Worm (Caenorhabditis elegans) whole organism, young adult: ENCODE results near the gene mig-2.

Source experiments
- B0019.2 ChIP-seq: fragments of 200-800 bp; sonication (Bioruptor generic); conservative IDR thresholded peaks from 2 replicates; pipeline ENCODE4 v1.3.6; 2022; ENCODE audit warnings: missing genetic modification reagents, missing genetic modification characterization, missing compliant biosample characterization
- F33H1.4 ChIP-seq: fragments of 200-800 bp; sonication (Bioruptor generic); IDR thresholded peaks from 2 replicates; pipeline ENCODE4 v1.3.6; 2022; ENCODE audit warnings: missing genetic modification reagents, missing genetic modification characterization, missing compliant biosample characterization
- F39B2.1 ChIP-seq: fragments of 200-800 bp; sonication (Bioruptor generic); IDR thresholded peaks from 2 replicates; pipeline ENCODE4 v1.3.6; 2022; ENCODE audit warnings: missing genetic modification reagents, missing genetic modification characterization, missing compliant biosample characterization
- K11D2.4 ChIP-seq: fragments of 200-800 bp; sonication (Bioruptor generic); IDR thresholded peaks from 2 replicates; pipeline ENCODE4 v1.3.6; 2022; ENCODE audit warnings: missing genetic modification reagents, missing genetic modification characterization, missing compliant biosample characterization
- K12H6.12 ChIP-seq: fragments of 200-800 bp; sonication (Bioruptor generic); optimal IDR thresholded peaks from 2 replicates; lab custom pipeline; 2018; ENCODE audit warnings: mild to moderate bottlenecking, missing genetic modification characterization, missing compliant biosample characterization
- Y67H2A.10 ChIP-seq: fragments of 200-800 bp; sonication (Bioruptor generic); conservative IDR thresholded peaks from 2 replicates; pipeline ENCODE4 v1.3.6; 2022; ENCODE audit warnings: missing genetic modification reagents, missing genetic modification characterization, missing compliant biosample characterization
- ZK185.1 ChIP-seq: sonication (generic microtip); optimal IDR thresholded peaks from 2 replicates; lab custom pipeline; 2016; ENCODE audit warnings: mild to moderate bottlenecking, missing genetic modification characterization, missing compliant biosample characterization; ENCODE audit not compliant: poor library complexity, severe bottlenecking
- attf-3 ChIP-seq: fragments of 200-800 bp; sonication (Bioruptor generic); conservative IDR thresholded peaks from 2 replicates; pipeline ENCODE4 v1.3.6; 2022; ENCODE audit warnings: missing genetic modification reagents, missing genetic modification characterization, missing compliant biosample characterization
- attf-5 ChIP-seq: fragments of 200-800 bp; sonication (Bioruptor generic); optimal IDR thresholded peaks from 2 replicates; lab custom pipeline; 2018; ENCODE audit warnings: mild to moderate bottlenecking, missing genetic modification characterization, missing compliant biosample characterization
- ceh-27 ChIP-seq: fragments of 200-800 bp; sonication (Bioruptor generic); optimal IDR thresholded peaks from 2 replicates; lab custom pipeline; 2018; ENCODE audit warnings: mild to moderate bottlenecking, missing genetic modification characterization, moderate library complexity, missing compliant biosample characterization
- ceh-79 ChIP-seq: sonication (generic microtip); optimal IDR thresholded peaks from 2 replicates; lab custom pipeline; 2017; ENCODE audit warnings: mild to moderate bottlenecking, missing genetic modification characterization, missing compliant biosample characterization
- ceh-91 ChIP-seq: fragments of 200-800 bp; sonication (Bioruptor generic); IDR thresholded peaks from 2 replicates; pipeline ENCODE4 v1.3.6; 2022; ENCODE audit warnings: missing genetic modification reagents, missing genetic modification characterization, missing compliant biosample characterization
- die-1 ChIP-seq: sonication (generic microtip); optimal IDR thresholded peaks from 2 replicates; lab custom pipeline; 2016; ENCODE audit warnings: missing genotype, mild to moderate bottlenecking, missing genetic modification characterization, missing compliant biosample characterization
- him-1 ChIP-seq: sonication (generic microtip); optimal IDR thresholded peaks from 2 replicates; lab custom pipeline; 2016; ENCODE audit warnings: missing genotype, missing genetic modification reagents, missing genetic modification characterization, missing compliant biosample characterization
- hlh-26 ChIP-seq: fragments of 200-800 bp; sonication (Bioruptor generic); conservative IDR thresholded peaks from 2 replicates; pipeline ENCODE4 v1.3.6; 2022; ENCODE audit warnings: missing genetic modification reagents, missing genetic modification characterization, missing compliant biosample characterization
- hmg-1.2 ChIP-seq: fragments of 200-800 bp; sonication (Bioruptor generic); IDR thresholded peaks from 2 replicates; pipeline ENCODE4 v1.3.6; 2022; ENCODE audit warnings: missing genetic modification reagents, missing genetic modification characterization, missing compliant biosample characterization
- hmg-20 ChIP-seq: fragments of 200-800 bp; sonication (Bioruptor generic); IDR thresholded peaks from 2 replicates; pipeline ENCODE4 v1.3.6; 2022; ENCODE audit warnings: missing genetic modification reagents, missing genetic modification characterization, missing compliant biosample characterization
- lag-1 ChIP-seq: fragments of 200-800 bp; sonication (Bioruptor generic); IDR thresholded peaks from 2 replicates; pipeline ENCODE4 v1.3.6; 2022; ENCODE audit warnings: missing genetic modification reagents, missing genetic modification characterization, missing compliant biosample characterization
- let-607 ChIP-seq, 2 experiments: fragments of 200-800 bp in 1 of 2; sonication (Bioruptor generic) in 1 of 2; sonication (generic microtip) in 1 of 2; optimal IDR thresholded peaks; 2 replicates each; lab custom pipeline; 2016 to 2018; ENCODE audit warnings: mild to moderate bottlenecking in 2 of 2, missing compliant biosample characterization in 2 of 2, missing genetic modification characterization in 2 of 2, moderate library complexity in 2 of 2, missing genotype in 1 of 2
- lir-1 ChIP-seq: fragments of 200-800 bp; sonication (Bioruptor generic); conservative IDR thresholded peaks from 2 replicates; pipeline ENCODE4 v1.3.6; 2022; ENCODE audit warnings: missing genetic modification reagents, missing genetic modification characterization, missing compliant biosample characterization
- lsl-1 ChIP-seq: fragments of 200-800 bp; sonication (Bioruptor generic); optimal IDR thresholded peaks from 2 replicates; lab custom pipeline; 2018; ENCODE audit warnings: mild to moderate bottlenecking, missing genetic modification characterization, moderate library complexity, missing compliant biosample characterization
- madf-10 ChIP-seq: sonication (generic microtip); optimal IDR thresholded peaks from 2 replicates; lab custom pipeline; 2016; ENCODE audit warnings: mild to moderate bottlenecking, missing genetic modification characterization, missing compliant biosample characterization
- nfya-2 ChIP-seq: fragments of 200-800 bp; sonication (Bioruptor generic); IDR thresholded peaks from 2 replicates; pipeline ENCODE4 v1.3.6; 2022; ENCODE audit warnings: missing genetic modification reagents, missing genetic modification characterization, missing compliant biosample characterization
- nhr-80 ChIP-seq: sonication (generic microtip); optimal IDR thresholded peaks from 2 replicates; lab custom pipeline; 2016; ENCODE audit warnings: missing genetic modification characterization, missing compliant biosample characterization
- nhr-90 ChIP-seq: sonication (generic microtip); optimal IDR thresholded peaks from 2 replicates; lab custom pipeline; 2016; ENCODE audit warnings: missing genotype, mild to moderate bottlenecking, missing genetic modification characterization, missing compliant biosample characterization
- pbrm-1 ChIP-seq: fragments of 200-800 bp; sonication (Bioruptor generic); IDR thresholded peaks from 2 replicates; pipeline ENCODE4 v1.3.6; 2022; ENCODE audit warnings: missing genetic modification reagents, missing genetic modification characterization, missing compliant biosample characterization
- rpc-1 ChIP-seq, 2 experiments: fragments of 150-350 bp in 1 of 2; sonication (generic microtip) in 1 of 2; optimal IDR thresholded peaks; 2 replicates each; lab custom pipeline; 2014 to 2018; ENCODE audit warnings: missing biosample characterization in 1 of 2, missing genetic modification characterization in 1 of 2, missing genetic modification reagents in 1 of 2, missing genotype in 1 of 2
- sptf-2 ChIP-seq: fragments of 200-800 bp; sonication (Bioruptor generic); optimal IDR thresholded peaks from 2 replicates; lab custom pipeline; 2018; ENCODE audit warnings: mild to moderate bottlenecking, missing genetic modification characterization, missing compliant biosample characterization
- tbx-9 ChIP-seq: sonication (generic microtip); optimal IDR thresholded peaks from 2 replicates; lab custom pipeline; 2016; ENCODE audit warnings: borderline replicate concordance, missing genetic modification characterization, inconsistent platforms, missing compliant biosample characterization
- zim-3 ChIP-seq: sonication (generic microtip); optimal IDR thresholded peaks from 2 replicates; lab custom pipeline; 2017; ENCODE audit warnings: mild to moderate bottlenecking, missing genetic modification characterization, moderate library complexity, missing compliant biosample characterization
- ztf-22 ChIP-seq: fragments of 200-800 bp; sonication (Bioruptor generic); optimal IDR thresholded peaks from 2 replicates; lab custom pipeline; 2018; ENCODE audit warnings: mild to moderate bottlenecking, missing genetic modification characterization, moderate library complexity, missing compliant biosample characterization
- ztf-6 ChIP-seq: fragments of 200-800 bp; sonication (Bioruptor generic); IDR thresholded peaks from 2 replicates; pipeline ENCODE4 v1.3.6; 2022; ENCODE audit warnings: missing genetic modification reagents, missing genetic modification characterization, missing compliant biosample characterization

Gene mig-2

DNA sequence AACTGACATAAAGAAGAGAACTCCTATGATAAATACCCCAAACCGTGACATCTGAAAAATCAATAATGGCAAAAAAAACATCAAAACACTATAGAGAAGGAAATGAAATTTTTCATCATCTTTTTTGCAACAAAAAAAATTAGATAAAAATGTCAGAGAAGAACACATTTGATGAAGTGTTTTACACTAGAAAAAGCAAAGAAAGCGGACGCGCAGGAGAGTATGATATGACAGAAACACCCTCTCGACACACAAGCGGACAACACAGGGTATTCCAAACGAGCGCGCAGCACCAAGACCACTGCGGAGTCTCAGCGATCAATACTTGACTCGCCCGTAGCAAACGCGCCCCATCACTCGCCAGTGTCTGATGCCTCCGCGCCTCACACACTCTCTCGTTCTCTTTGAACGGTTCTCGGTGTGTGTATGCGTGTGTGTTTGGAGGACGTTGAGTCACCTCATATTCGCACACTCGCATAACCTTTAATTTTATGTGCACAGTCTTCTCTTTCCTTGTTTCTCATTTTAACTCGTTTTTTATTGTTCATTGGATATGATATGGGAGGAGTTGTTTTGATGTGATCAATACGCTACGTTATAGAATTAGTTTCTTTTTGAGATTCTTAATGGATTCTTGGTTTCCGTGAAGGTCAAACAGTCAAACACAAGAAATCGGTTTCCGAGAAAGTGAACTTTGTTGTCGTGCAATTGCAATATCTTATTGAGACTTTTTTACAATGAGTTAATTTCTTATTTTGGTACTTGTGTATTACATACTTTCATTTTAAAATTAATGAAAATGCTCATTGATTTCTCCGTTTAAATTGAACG lies 1.7 kb upstream of the mig-2 start, which contains the start of gene selt-1.1 (continued):
- TF ChIP-seq ZK185.1 = peak; percentile 46
- TF ChIP-seq die-1 (tag; lab: Kevin White, UChicago) = no peak
- TF ChIP-seq K12H6.12 (tag; lab: Kevin White, UChicago) = peak; percentile 14
- TF ChIP-seq rpc-1 (optimal IDR thresholded peaks at IDR 0.05; lab: Kevin White, UChicago) = no peak
- TF ChIP-seq rpc-1 (tag; optimal IDR thresholded peaks at IDR 0.05; lab: Kevin White, UChicago) = no peak
- TF ChIP-seq nhr-90 (tag; lab: Kevin White, UChicago) = peak; percentile 7
- TF ChIP-seq, all 124 proteins: peak for 25

DNA sequence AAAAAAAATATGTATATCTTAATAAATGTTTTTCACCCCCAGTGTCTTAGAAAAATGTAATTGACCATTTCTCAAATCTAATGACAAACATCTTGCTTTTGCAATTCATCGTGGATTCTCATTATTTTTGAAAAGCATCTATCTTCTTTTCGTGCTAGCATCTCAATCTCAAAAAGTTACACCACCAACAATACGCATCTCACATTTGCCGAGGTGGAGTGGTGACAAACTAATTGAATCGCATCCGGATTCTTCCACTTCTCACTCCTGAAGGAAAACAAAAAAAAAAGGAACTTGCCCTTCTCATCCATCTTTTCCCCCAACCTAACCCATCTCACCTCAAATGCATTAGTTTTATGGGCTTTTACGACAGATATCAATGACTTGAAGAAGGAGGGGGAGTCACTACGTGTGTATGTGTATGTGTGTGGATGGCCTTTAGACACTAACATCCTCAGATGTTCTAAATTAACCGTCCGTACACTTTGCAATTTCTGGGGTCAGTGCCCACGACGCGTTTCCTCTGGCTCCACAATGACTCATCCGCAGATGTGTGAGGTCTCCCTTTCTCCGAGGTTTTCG lies 875 bp upstream of the mig-2 start:
- TF ChIP-seq lir-1 (GFP tag; lab: Robert Waterston, UW) (no peak), hmg-1.2 (GFP tag; lab: Robert Waterston, UW) (no peak)
- TF ChIP-seq, all 124 proteins: peak for 0

- no peak for TF ChIP-seq hmg-20 (GFP tag; lab: Robert Waterston, UW)
- no peak for TF ChIP-seq die-1 (tag; lab: Kevin White, UChicago)
- no peak for TF ChIP-seq lag-1 (GFP tag; lab: Robert Waterston, UW)
- TF ChIP-seq Y67H2A.10 (GFP tag; lab: Robert Waterston, UW) = no peak
- TF ChIP-seq sptf-2 (GFP tag; lab: Kevin White, UChicago) = no peak
- TF ChIP-seq F33H1.4 (GFP tag; lab: Robert Waterston, UW) = no peak
Observed at ce11 chrX:11551808-11552207, 3.4 kb downstream of the mig-2 start.

DNA sequence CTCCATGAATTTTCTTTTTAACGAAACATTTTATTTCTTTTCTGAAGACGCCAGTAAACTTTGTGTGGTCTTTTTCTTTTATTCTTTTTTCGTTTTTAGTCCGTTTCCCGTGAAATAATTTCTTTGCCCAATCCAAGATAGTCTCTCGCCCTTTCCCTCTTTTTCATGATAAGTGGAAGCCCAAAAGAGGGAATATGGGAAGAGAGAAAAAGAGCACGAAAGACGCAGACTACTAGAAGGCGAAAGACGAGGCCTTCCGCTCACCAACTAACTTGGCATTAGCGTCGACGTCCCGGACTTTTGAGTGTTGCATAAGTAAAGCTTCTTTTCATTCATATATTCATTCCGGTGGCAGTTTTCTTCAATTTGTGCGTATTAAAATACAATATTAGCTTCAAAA lies 4.5 kb downstream of the mig-2 start:
- TF ChIP-seq B0019.2 (GFP tag; lab: Robert Waterston, UW) (no peak), lag-1 (GFP tag; lab: Robert Waterston, UW) (no peak), ceh-27 (GFP tag; lab: Kevin White, UChicago) (no peak), lsl-1 (GFP tag; lab: Kevin White, UChicago) (no peak), let-607 (tag; optimal IDR thresholded peaks at IDR 0.05; lab: Kevin White, UChicago) (no peak), zim-3 (tag; lab: Kevin White, UChicago) (no peak)
- TF ChIP-seq, all 124 proteins: peak for 0

- TF ChIP-seq nhr-80 (peak; percentile 42), attf-5 (no peak)
Observed at ce11 chrX:11554522-11554921, 6.1 kb downstream of the mig-2 start.

DNA sequence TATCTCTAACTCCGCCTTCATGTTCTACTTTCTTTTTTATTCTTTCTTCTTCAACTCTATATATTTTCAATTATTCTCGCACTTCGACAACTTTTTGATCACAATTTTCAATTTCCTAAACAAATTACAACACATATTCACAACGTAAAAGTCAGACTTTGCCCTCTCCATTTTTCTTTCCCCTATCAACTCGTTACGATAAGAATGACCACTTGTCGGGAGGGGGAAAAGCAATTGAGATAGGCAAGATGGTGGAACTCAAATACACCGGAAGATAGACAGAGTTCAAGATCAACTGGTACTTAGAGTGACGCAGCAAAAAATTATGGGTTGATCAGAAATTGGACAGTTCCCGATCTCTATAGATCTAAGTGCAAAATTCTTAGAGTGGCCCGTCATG lies 6.6 kb downstream of the mig-2 start:
- TF ChIP-seq hlh-26 (no peak), die-1 (tag; lab: Kevin White, UChicago) (no peak), ceh-79 (tag; lab: Kevin White, UChicago) (no peak), tbx-9 (tag; lab: Kevin White, UChicago) (no peak), him-1 (no peak), ztf-6 (GFP tag; lab: Robert Waterston, UW) (no peak), K11D2.4 (GFP tag; lab: Robert Waterston, UW) (no peak), attf-3 (GFP tag; lab: Robert Waterston, UW) (no peak), ztf-22 (GFP tag; lab: Kevin White, UChicago) (no peak), F39B2.1 (GFP tag; lab: Robert Waterston, UW) (no peak), lir-1 (GFP tag; lab: Robert Waterston, UW) (no peak), pbrm-1 (GFP tag; lab: Robert Waterston, UW) (no peak), nfya-2 (GFP tag; lab: Robert Waterston, UW) (no peak), ceh-91 (GFP tag; lab: Robert Waterston, UW) (no peak), madf-10 (tag; lab: Kevin White, UChicago) (no peak)
- TF ChIP-seq, all 124 proteins: peak for 0
